ENCODE assay signal across 2 worm cellular contexts in genomic region chrII:3554673-3555072, ce11.
TF ChIP-seq lines count a peak whose summit lies in the region.

No protein-coding gene starts in this region.

TF ChIP-seq in whole organism, L4 larva, 104 proteins besides CTCF, POLR2A, EP300 and RAD21:
- TF ChIP-seq daf-16 (GFP tag; optimal IDR thresholded peaks at IDR 0.05; lab: Kevin White, UChicago) (no peak), daf-16 (tag; optimal IDR thresholded peaks at IDR 0.05; lab: Kevin White, UChicago) (no peak), unc-62 (GFP tag; optimal IDR thresholded peaks at IDR 0.05 in 1 of 2; lab: Kevin White, UChicago) (no peak), unc-62 (tag; optimal IDR thresholded peaks at IDR 0.05; lab: Kevin White, UChicago) (no peak), lin-38 (GFP tag; IDR thresholded peaks at IDR 0.05; lab: Robert Waterston, UW) (peak; percentile 82), set-16 (GFP tag; IDR thresholded peaks at IDR 0.05; lab: Robert Waterston, UW) (no peak), ZK337.2 (GFP tag; IDR thresholded peaks at IDR 0.05; lab: Robert Waterston, UW) (no peak)

TF ChIP-seq in whole organism, young adult, 124 proteins besides CTCF, POLR2A, EP300 and RAD21:
- TF ChIP-seq nhr-90 (tag; optimal IDR thresholded peaks at IDR 0.05; lab: Kevin White, UChicago): no peak
- peak; percentile 49 for TF ChIP-seq madf-6 (GFP tag; IDR thresholded peaks at IDR 0.05; lab: Robert Waterston, UW)
- no peak for TF ChIP-seq hmg-20 (GFP tag; IDR thresholded peaks at IDR 0.05; lab: Robert Waterston, UW)
- no peak for TF ChIP-seq hsf-1 (GFP tag; IDR thresholded peaks at IDR 0.05; lab: Robert Waterston, UW)
- TF ChIP-seq tlf-1 (GFP tag; optimal IDR thresholded peaks at IDR 0.05; lab: Kevin White, UChicago): no peak
- TF ChIP-seq lsl-1 (GFP tag; optimal IDR thresholded peaks at IDR 0.05; lab: Kevin White, UChicago): peak; percentile 11
- 0 out of 2 replicates have a peak, but pooled peaks have one; percentile 11 for TF ChIP-seq D2030.7 (GFP tag; IDR thresholded peaks at IDR 0.05; lab: Robert Waterston, UW)
- TF ChIP-seq lin-54 (GFP tag; optimal IDR thresholded peaks at IDR 0.05; lab: Kevin White, UChicago): peak; percentile 56
- 0 out of 2 replicates have a peak, but pooled peaks have one; percentile 14 for TF ChIP-seq F33H1.4 (GFP tag; IDR thresholded peaks at IDR 0.05; lab: Robert Waterston, UW)
- no peak for TF ChIP-seq ceh-27 (GFP tag; optimal IDR thresholded peaks at IDR 0.05; lab: Kevin White, UChicago)
- no peak for TF ChIP-seq F57A8.1 (GFP tag; optimal IDR thresholded peaks at IDR 0.05; lab: Kevin White, UChicago)
- TF ChIP-seq ztf-3 (GFP tag; optimal IDR thresholded peaks at IDR 0.05; lab: Kevin White, UChicago): no peak
- TF ChIP-seq mcd-1 (GFP tag; IDR thresholded peaks at IDR 0.05; lab: Robert Waterston, UW): peak; percentile 75
- peak; percentile 55 for TF ChIP-seq xnd-1 (tag; optimal IDR thresholded peaks at IDR 0.05; lab: Kevin White, UChicago)
